Worm (Caenorhabditis elegans) whole organism, L3 larva: ENCODE results near the gene K04C1.5.

Experiments used
- R02D3.7 ChIP-seq: fragments of 150-350 bp; optimal IDR thresholded peaks from 2 replicates; lab custom pipeline; 2014; ENCODE audit warnings: missing biosample characterization, missing genetic modification characterization
- ama-1 ChIP-seq: fragments of 150-350 bp; optimal IDR thresholded peaks from 2 replicates; lab custom pipeline; 2018
- ceh-82 ChIP-seq: fragments of 150-350 bp; optimal IDR thresholded peaks from 2 replicates; lab custom pipeline; 2014; ENCODE audit warnings: missing biosample characterization, missing genetic modification characterization
- daf-12 ChIP-seq: fragments of 150-350 bp; optimal IDR thresholded peaks from 2 replicates; lab custom pipeline; 2014; ENCODE audit warnings: missing biosample characterization, missing genetic modification reagents, missing genetic modification characterization
- egl-27 ChIP-seq: sonication (generic microtip); optimal IDR thresholded peaks from 4 replicates; lab custom pipeline; 2017; ENCODE audit warnings: missing biosample characterization, missing genetic modification reagents, missing genetic modification characterization
- elt-3 ChIP-seq, 3 experiments: fragments of 150-350 bp in 1 of 3; sonication (generic microtip) in 2 of 3; optimal IDR thresholded peaks; 2 replicates in 2 of 3; 4 replicates in 1 of 3; lab custom pipeline; 2014 to 2017; ENCODE audit warnings: missing biosample characterization in 3 of 3, missing genetic modification characterization in 3 of 3
- lin-39 ChIP-seq: fragments of 150-350 bp; optimal IDR thresholded peaks from 2 replicates; lab custom pipeline; 2018; ENCODE audit warnings: missing biosample characterization, missing genetic modification reagents, missing genetic modification characterization
- lsy-12 ChIP-seq: sonication (generic microtip); optimal IDR thresholded peaks from 2 replicates; lab custom pipeline; 2016; ENCODE audit warnings: mild to moderate bottlenecking, missing genetic modification characterization, missing compliant biosample characterization
- nhr-11 ChIP-seq: fragments of 150-350 bp; optimal IDR thresholded peaks from 2 replicates; lab custom pipeline; 2014; ENCODE audit warnings: missing biosample characterization, missing genetic modification characterization
- pha-4 ChIP-seq: fragments of 150-350 bp; optimal IDR thresholded peaks from 2 replicates; lab custom pipeline; 2014; ENCODE audit warnings: missing biosample characterization, missing genetic modification reagents, missing genetic modification characterization
- pqm-1 ChIP-seq: fragments of 150-350 bp; optimal IDR thresholded peaks from 2 replicates; lab custom pipeline; 2017; ENCODE audit warnings: missing biosample characterization, missing genetic modification characterization, inconsistent platforms
- snpc-4 ChIP-seq: fragments of 150-350 bp; optimal IDR thresholded peaks from 2 replicates; lab custom pipeline; 2014; ENCODE audit warnings: missing biosample characterization, missing genetic modification characterization
- unc-39 ChIP-seq: sonication (generic microtip); optimal IDR thresholded peaks from 4 replicates; lab custom pipeline; 2017; ENCODE audit warnings: missing biosample characterization, missing genetic modification characterization
- ztf-11 ChIP-seq: fragments of 150-350 bp; optimal IDR thresholded peaks from 2 replicates; lab custom pipeline; 2014; ENCODE audit warnings: missing biosample characterization, missing genetic modification characterization

ce11 chrX:14255973-14256372 lies 8.1 kb downstream of the K04C1.5 start, which contains the start of gene E02H4.7:
- peak; percentile 12 for TF ChIP-seq pqm-1 (tag; lab: Kevin White, UChicago)
- no peak for TF ChIP-seq ama-1
- no peak for TF ChIP-seq ceh-82
- TF ChIP-seq nhr-11 (tag; lab: Kevin White, UChicago) = no peak
- no peak for TF ChIP-seq unc-39 (tag; lab: Kevin White, UChicago)
- no peak for TF ChIP-seq elt-3 (tag; optimal IDR thresholded peaks at IDR 0.05; lab: Kevin White, UChicago)
- TF ChIP-seq lsy-12 = no peak
- TF ChIP-seq egl-27 (tag; lab: Kevin White, UChicago) = no peak
- no peak for TF ChIP-seq R02D3.7 (tag; lab: Kevin White, UChicago)
- no peak for TF ChIP-seq pha-4 (tag; lab: Kevin White, UChicago)
- no peak for TF ChIP-seq snpc-4 (tag; lab: Kevin White, UChicago)
- no peak for TF ChIP-seq ztf-11 (tag; lab: Kevin White, UChicago)
- TF ChIP-seq lin-39 (tag; lab: Kevin White, UChicago) = no peak
- TF ChIP-seq daf-12 (tag; lab: Kevin White, UChicago) = no peak
